Worm (Caenorhabditis elegans): ENCODE results near the gene F28C1.3.

ce11 chrV:12462908-12463307 lies 5.6 kb upstream of the F28C1.3 start, which contains the start of gene egl-10:
- TF ChIP-seq ceh-45 (GFP tag; IDR thresholded peaks at IDR 0.05) (no peak), ceh-19 (GFP tag; optimal IDR thresholded peaks at IDR 0.05) (no peak), pqm-1 (tag; optimal IDR thresholded peaks at IDR 0.05) (no peak), ama-1 (optimal IDR thresholded peaks at IDR 0.05) (no peak), hlh-30 (tag; optimal IDR thresholded peaks at IDR 0.05; ENCODE audit: insufficient read depth) (no peak), C08G9.2 (tag; optimal IDR thresholded peaks at IDR 0.05) (no peak), dmd-4 (tag; optimal IDR thresholded peaks at IDR 0.05; ENCODE audit: borderline replicate concordance) (no peak), K02D7.2 (tag; optimal IDR thresholded peaks at IDR 0.05) (no peak), zip-5 (tag; optimal IDR thresholded peaks at IDR 0.05) (no peak), ahr-1 (tag; optimal IDR thresholded peaks at IDR 0.05) (no peak), elt-2 (tag; optimal IDR thresholded peaks at IDR 0.05) (no peak), ets-4 (tag; optimal IDR thresholded peaks at IDR 0.05) (no peak), ref-2 (tag; optimal IDR thresholded peaks at IDR 0.05) (no peak), fkh-10 (GFP tag; optimal IDR thresholded peaks at IDR 0.05) (no peak)

Data from whole organism, late embryonic.